Worm (Caenorhabditis elegans): Measurements from ENCODE around the gene T28A11.16.

DNA sequence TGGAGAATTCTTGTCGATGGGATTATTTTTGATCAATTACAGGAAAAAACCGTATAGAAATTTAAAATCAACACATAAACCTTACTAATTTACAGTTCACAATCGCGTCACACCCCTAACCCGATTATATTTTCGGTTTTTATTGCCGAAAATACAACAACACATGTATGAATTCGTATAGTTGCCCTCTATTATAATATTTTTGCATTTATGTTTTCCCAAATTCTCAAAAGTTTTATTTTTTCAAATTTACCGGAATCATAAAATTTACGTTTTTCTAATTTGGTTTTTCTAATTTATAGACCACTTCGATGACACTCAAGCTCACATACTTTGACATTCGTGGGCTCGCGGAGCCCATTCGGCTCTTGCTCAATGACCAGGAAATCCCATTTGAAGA lies 16.0 kb downstream of the T28A11.16 start, which contains the start of gene gst-23:
- no peak for TF ChIP-seq B0035.1 (tag; optimal IDR thresholded peaks at IDR 0.05)
- no peak for TF ChIP-seq let-607 (tag; optimal IDR thresholded peaks at IDR 0.05)
- TF ChIP-seq lin-35 (GFP tag; optimal IDR thresholded peaks at IDR 0.05), result no peak
- TF ChIP-seq unc-62 (GFP tag; optimal IDR thresholded peaks at IDR 0.05), result no peak
- no peak for TF ChIP-seq ets-4 (GFP tag; optimal IDR thresholded peaks at IDR 0.05)
- no peak for TF ChIP-seq bed-2 (GFP tag; IDR thresholded peaks at IDR 0.05)
- TF ChIP-seq ama-1 (optimal IDR thresholded peaks at IDR 0.05), result no peak
- TF ChIP-seq ama-1 (GFP tag; optimal IDR thresholded peaks at IDR 0.05), result no peak
- no peak for TF ChIP-seq ekl-4 (GFP tag; IDR thresholded peaks at IDR 0.05)
